Fruit fly (Drosophila melanogaster): Measurements from ENCODE around the gene CG7246.
A peak's percentile ranks its signal among the peaks of the same experiment; 100 is the strongest.

Gene CG7246

dm6 chrX:9047725-9048384 is 33.0 kb downstream of the CG7246 start (continued):
- TF ChIP-seq run (tag; optimal IDR thresholded peaks at IDR 0.05) = peak; percentile 49
- 0 out of 2 replicates have a peak, but pooled peaks have one; percentile 28 for TF ChIP-seq CG4360 (GFP tag; IDR thresholded peaks at IDR 0.05)
- no peak for TF ChIP-seq jigr1 (GFP tag; IDR thresholded peaks at IDR 0.05)
- TF ChIP-seq CG2712 (tag; optimal IDR thresholded peaks at IDR 0.05) = peak; percentile 92
- no peak for TF ChIP-seq GATAe (GFP tag; conservative IDR thresholded peaks at IDR 0.05)
- TF ChIP-seq sens-2 (GFP tag; IDR thresholded peaks at IDR 0.05) = 0 out of 2 replicates have a peak, but pooled peaks have one; percentile 35
- no peak for TF ChIP-seq CG6272 (GFP tag; IDR thresholded peaks at IDR 0.05)
- no peak for TF ChIP-seq unc-4 (GFP tag; IDR thresholded peaks at IDR 0.05; ENCODE audit: partially characterized antibody)
- no peak for TF ChIP-seq CG15479 (GFP tag; optimal IDR thresholded peaks at IDR 0.05)
- TF ChIP-seq bab2 (GFP tag; optimal IDR thresholded peaks at IDR 0.05) = peak; percentile 1
- TF ChIP-seq nerfin-1 (tag; optimal IDR thresholded peaks at IDR 0.05) = peak; percentile 72
- peak; percentile 81 for TF ChIP-seq CG10267 (tag; optimal IDR thresholded peaks at IDR 0.05)
- peak; percentile 62 for TF ChIP-seq twi (tag; optimal IDR thresholded peaks at IDR 0.05)
- no peak for TF ChIP-seq cg (GFP tag; optimal IDR thresholded peaks at IDR 0.05)
- peak; percentile 29 for TF ChIP-seq ac (GFP tag; optimal IDR thresholded peaks at IDR 0.05)
- TF ChIP-seq Dip3 (GFP tag; optimal IDR thresholded peaks at IDR 0.05) = no peak
- TF ChIP-seq Myb (GFP tag; optimal IDR thresholded peaks at IDR 0.05) = no peak
- peak; percentile 34 for TF ChIP-seq ind (GFP tag; optimal IDR thresholded peaks at IDR 0.05)
- peak; percentile 81 for TF ChIP-seq D19A (tag; optimal IDR thresholded peaks at IDR 0.05)
- no peak for TF ChIP-seq CG17612 (GFP tag; IDR thresholded peaks at IDR 0.05)
- TF ChIP-seq kah (GFP tag; optimal IDR thresholded peaks at IDR 0.05) = peak; percentile 31
- peak; percentile 32 for TF ChIP-seq Fer3 (tag; optimal IDR thresholded peaks at IDR 0.05)
- no peak for TF ChIP-seq CG3838 (GFP tag; optimal IDR thresholded peaks at IDR 0.05)
- peak; percentile 46 for TF ChIP-seq CG8290 (GFP tag; optimal IDR thresholded peaks at IDR 0.05)
- no peak for TF ChIP-seq CG8290 (tag; optimal IDR thresholded peaks at IDR 0.05)
- no peak for TF ChIP-seq prd (optimal IDR thresholded peaks at IDR 0.05)
- TF ChIP-seq prd (GFP tag; IDR thresholded peaks at IDR 0.05) = peak; percentile 59; the same call in 2 of the 3 replicates
- peak; percentile 46 for TF ChIP-seq CG12219 (GFP tag; optimal IDR thresholded peaks at IDR 0.05)
- TF ChIP-seq CG17361 (GFP tag; IDR thresholded peaks at IDR 0.05) = peak; percentile 85
- peak; percentile 70 for TF ChIP-seq CG2875 (GFP tag; optimal IDR thresholded peaks at IDR 0.05)
- no peak for TF ChIP-seq luna (GFP tag; optimal IDR thresholded peaks at IDR 0.05)
- no peak for TF ChIP-seq ERR (GFP tag; optimal IDR thresholded peaks at IDR 0.05)
- TF ChIP-seq Dll (GFP tag; IDR thresholded peaks at IDR 0.05; ENCODE audit: partially characterized antibody) = no peak
- peak; percentile 48; the same call in 2 of the 3 replicates for TF ChIP-seq dysf (GFP tag; IDR thresholded peaks at IDR 0.05)
- TF ChIP-seq Nf-YC (tag; optimal IDR thresholded peaks at IDR 0.05) = peak; percentile 55
- peak; percentile 82 for TF ChIP-seq CG31441 (GFP tag; IDR thresholded peaks at IDR 0.05)
- peak; percentile 13 for TF ChIP-seq CG4707 (GFP tag; optimal IDR thresholded peaks at IDR 0.05)
- no peak for TF ChIP-seq CG12104 (GFP tag; optimal IDR thresholded peaks at IDR 0.05)
- no peak for TF ChIP-seq Hr39 (optimal IDR thresholded peaks at IDR 0.05)
- TF ChIP-seq CG13123 (GFP tag; optimal IDR thresholded peaks at IDR 0.05) = no peak
- TF ChIP-seq Bteb2 (GFP tag; optimal IDR thresholded peaks at IDR 0.05) = peak; percentile 11
- TF ChIP-seq onecut (GFP tag; IDR thresholded peaks at IDR 0.05) = peak; percentile 49
- no peak for TF ChIP-seq inv (GFP tag; IDR thresholded peaks at IDR 0.05; ENCODE audit: partially characterized antibody)
- TF ChIP-seq mam (GFP tag; optimal IDR thresholded peaks at IDR 0.05) = no peak
- peak; percentile 66 for TF ChIP-seq CG15269 (tag; optimal IDR thresholded peaks at IDR 0.05)
- TF ChIP-seq Adf1 (GFP tag; IDR thresholded peaks at IDR 0.05) = peak; percentile 76
- peak; percentile 1 for TF ChIP-seq CHES-1-like (GFP tag; optimal IDR thresholded peaks at IDR 0.05)
- peak; percentile 48 for TF ChIP-seq CG8281 (tag; optimal IDR thresholded peaks at IDR 0.05)
- TF ChIP-seq CTCF (GFP tag; optimal IDR thresholded peaks at IDR 0.05) = peak; percentile 35
- TF ChIP-seq Trl (optimal IDR thresholded peaks at IDR 0.05) = peak in 1 of 2 experiments; percentile 8
- no peak for TF ChIP-seq Trl (GFP tag; optimal IDR thresholded peaks at IDR 0.05)
